Fruit fly (Drosophila melanogaster) whole organism, pupa: ENCODE results near the gene Adgf-A.

ENCODE experiments used
- CG12605 ChIP-seq: fragments of 200-800 bp; sonication (Bioruptor generic); IDR thresholded peaks from 2 replicates; pipeline ENCODE4 v1.3.6; 2022; ENCODE audit warnings: missing biosample characterization, missing genetic modification characterization
- CG15710 ChIP-seq: fragments of 200-800 bp; sonication (Bioruptor generic); optimal IDR thresholded peaks from 2 replicates; lab custom pipeline; 2018; ENCODE audit warnings: missing biosample characterization, mild to moderate bottlenecking, missing genetic modification characterization, moderate library complexity
- CG17806 ChIP-seq: fragments of 200-800 bp; sonication (Bioruptor generic); optimal IDR thresholded peaks from 2 replicates; lab custom pipeline; 2018; ENCODE audit warnings: missing biosample characterization, mild to moderate bottlenecking, missing genetic modification characterization, moderate library complexity
- CG4496 ChIP-seq: fragments of 200-800 bp; sonication (Bioruptor generic); IDR thresholded peaks from 3 replicates; pipeline ENCODE4 v1.3.6; 2022; ENCODE audit warnings: missing biosample characterization, missing genetic modification characterization
- CG8159 ChIP-seq: fragments of 200-800 bp; sonication (Bioruptor generic); optimal IDR thresholded peaks from 3 replicates; lab custom pipeline; 2018; ENCODE audit warnings: missing biosample characterization, mild to moderate bottlenecking, missing genetic modification characterization, moderate library complexity
- EcR ChIP-seq: fragments of 200-800 bp; sonication (Bioruptor generic); optimal IDR thresholded peaks from 3 replicates; lab custom pipeline; 2019; ENCODE audit warnings: missing biosample characterization, missing genetic modification characterization, mild to moderate bottlenecking, moderate library complexity, missing genetic modification reagents
- Pif1B ChIP-seq: fragments of 200-800 bp; sonication (Bioruptor generic); optimal IDR thresholded peaks from 3 replicates; lab custom pipeline; 2016; ENCODE audit warnings: missing biosample characterization, missing genetic modification characterization
- fd96Ca ChIP-seq: fragments of 200-800 bp; sonication (Bioruptor generic); IDR thresholded peaks from 3 replicates; pipeline ENCODE4 v1.3.6; 2022; ENCODE audit warnings: missing biosample characterization, missing genetic modification characterization
- gl ChIP-seq: fragments of 200-800 bp; sonication (Bioruptor generic); optimal IDR thresholded peaks from 2 replicates; lab custom pipeline; 2018; ENCODE audit warnings: missing biosample characterization, mild to moderate bottlenecking, missing genetic modification characterization
- rn ChIP-seq: fragments of 200-800 bp; sonication (Bioruptor generic); IDR thresholded peaks from 2 replicates; pipeline ENCODE4 v1.3.6; 2022; ENCODE audit warnings: missing biosample characterization, missing genetic modification characterization

dm6 chr3L:17759072-17759747 lies 4.7 kb downstream of the Adgf-A start, which contains the start of gene CG32181:
- TF ChIP-seq Pif1B (GFP tag; lab: Kevin White, UChicago) (no peak), EcR (GFP tag; lab: Kevin White, UChicago) (no peak), CG15710 (tag; lab: Kevin White, UChicago) (no peak), fd96Ca (no peak), CG17806 (tag; lab: Kevin White, UChicago) (no peak), gl (tag; lab: Kevin White, UChicago) (no peak), CG12605 (GFP tag; lab: Robert Waterston, UW) (no peak), CG4496 (GFP tag; lab: Robert Waterston, UW) (no peak), rn (GFP tag; lab: Robert Waterston, UW) (no peak), CG8159 (tag; lab: Kevin White, UChicago) (no peak)
